Worm (Caenorhabditis elegans) whole organism, L4/young adult: ENCODE data around the gene vab-9.

Experiments
- dao-5 ChIP-seq: sonication (generic microtip); optimal IDR thresholded peaks from 2 replicates; lab custom pipeline; 2016; ENCODE audit warnings: missing genotype, missing genetic modification characterization, moderate library complexity, missing compliant biosample characterization
- him-1 ChIP-seq: sonication (generic microtip); optimal IDR thresholded peaks from 2 replicates; lab custom pipeline; 2016; ENCODE audit warnings: missing genotype, missing genetic modification reagents, missing genetic modification characterization, missing compliant biosample characterization

DNA sequence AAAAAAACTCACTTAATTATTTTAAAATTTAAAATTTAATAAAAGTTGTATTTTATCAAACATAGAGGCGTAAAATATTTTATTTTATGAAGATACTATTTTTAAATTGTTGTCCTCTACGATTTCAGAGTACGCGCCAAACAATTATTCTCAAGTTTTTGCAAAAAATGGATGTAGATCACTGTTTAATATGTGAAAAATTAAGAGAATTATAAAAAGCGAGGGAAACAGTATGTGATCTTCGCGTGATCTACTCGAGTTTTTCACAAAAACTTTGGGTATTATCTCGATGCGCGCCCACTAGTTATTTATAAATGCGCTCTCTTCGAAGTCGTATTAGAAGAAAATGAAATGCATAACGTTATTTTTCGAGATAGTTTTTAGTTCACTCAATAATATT is 11.3 kb upstream of the vab-9 start:
- TF ChIP-seq him-1 (tag; lab: Kevin White, UChicago) (no peak), dao-5 (tag; lab: Kevin White, UChicago) (no peak)
